Fruit fly (Drosophila melanogaster) whole organism, pupa: Measurements from ENCODE around the gene Cyp4ac2.
A peak's percentile ranks its signal among the peaks of the same experiment; 100 is the strongest.

Experiments
- CG10348 ChIP-seq: fragments of 200-800 bp; sonication (Bioruptor generic); IDR thresholded peaks from 2 replicates; pipeline ENCODE4 v1.3.6; 2022; ENCODE audit warnings: missing biosample characterization, missing genetic modification characterization
- CG12605 ChIP-seq: fragments of 200-800 bp; sonication (Bioruptor generic); IDR thresholded peaks from 2 replicates; pipeline ENCODE4 v1.3.6; 2022; ENCODE audit warnings: missing biosample characterization, missing genetic modification characterization
- CG13204 ChIP-seq: fragments of 200-800 bp; sonication (Bioruptor generic); optimal IDR thresholded peaks from 2 replicates; lab custom pipeline; 2018; ENCODE audit warnings: missing biosample characterization, mild to moderate bottlenecking, missing genetic modification characterization, moderate library complexity
- CG4496 ChIP-seq: fragments of 200-800 bp; sonication (Bioruptor generic); IDR thresholded peaks from 3 replicates; pipeline ENCODE4 v1.3.6; 2022; ENCODE audit warnings: missing biosample characterization, missing genetic modification characterization
- CG8159 ChIP-seq: fragments of 200-800 bp; sonication (Bioruptor generic); optimal IDR thresholded peaks from 3 replicates; lab custom pipeline; 2018; ENCODE audit warnings: missing biosample characterization, mild to moderate bottlenecking, missing genetic modification characterization, moderate library complexity
- CG8301 ChIP-seq: fragments of 200-800 bp; sonication (Bioruptor generic); optimal IDR thresholded peaks from 2 replicates; lab custom pipeline; 2018; ENCODE audit warnings: missing biosample characterization, mild to moderate bottlenecking, missing genetic modification characterization
- CG9948 ChIP-seq: fragments of 200-800 bp; sonication (Bioruptor generic); optimal IDR thresholded peaks from 2 replicates; lab custom pipeline; 2018; ENCODE audit warnings: missing biosample characterization, mild to moderate bottlenecking, missing genetic modification characterization, moderate library complexity
- Ets98B ChIP-seq: fragments of 200-800 bp; sonication (Bioruptor generic); IDR thresholded peaks from 2 replicates; pipeline ENCODE4 v1.3.6; 2022; ENCODE audit warnings: missing biosample characterization, missing genetic modification characterization
- fd96Ca ChIP-seq: fragments of 200-800 bp; sonication (Bioruptor generic); IDR thresholded peaks from 3 replicates; pipeline ENCODE4 v1.3.6; 2022; ENCODE audit warnings: missing biosample characterization, missing genetic modification characterization
- rn ChIP-seq: fragments of 200-800 bp; sonication (Bioruptor generic); IDR thresholded peaks from 2 replicates; pipeline ENCODE4 v1.3.6; 2022; ENCODE audit warnings: missing biosample characterization, missing genetic modification characterization

- TF ChIP-seq CG12605 (no peak), fd96Ca (GFP tag; lab: Robert Waterston, UW) (0 out of 3 replicates have a peak, but pooled peaks have one; percentile 27), CG13204 (no peak), CG10348 (GFP tag; lab: Robert Waterston, UW) (no peak), CG8159 (peak; percentile 40), CG8301 (tag; lab: Kevin White, UChicago) (peak; percentile 54), CG4496 (GFP tag; lab: Robert Waterston, UW) (peak; percentile 60; the same call in 2 of the 3 replicates), rn (GFP tag; lab: Robert Waterston, UW) (no peak), CG9948 (peak; percentile 42), Ets98B (GFP tag; lab: Robert Waterston, UW) (no peak)
Measured at dm6 chr2L:5298978-5299627, 32.9 kb downstream of the Cyp4ac2 start.
